Fruit fly (Drosophila melanogaster): ENCODE results near the gene CG14864.
A peak's percentile ranks its signal among the peaks of the same experiment; 100 is the strongest.

CG14864 gene

dm6 chr3R:15250454-15250853 lies 17.9 kb downstream of the CG14864 start (continued):
- TF ChIP-seq CG18011 (GFP tag; optimal IDR thresholded peaks at IDR 0.05) (peak; percentile 10), MTF-1 (GFP tag; optimal IDR thresholded peaks at IDR 0.05; ENCODE audit: borderline replicate concordance) (no peak), CG9609 (GFP tag; optimal IDR thresholded peaks at IDR 0.05) (no peak), CG10267 (tag; optimal IDR thresholded peaks at IDR 0.05) (peak; percentile 39), disco-r (GFP tag; optimal IDR thresholded peaks at IDR 0.05) (no peak), klu (GFP tag; IDR thresholded peaks at IDR 0.05) (peak; percentile 59; the same call in 1 of the 2 replicates), CG12769 (tag; optimal IDR thresholded peaks at IDR 0.05) (no peak), CG30020 (tag; optimal IDR thresholded peaks at IDR 0.05) (no peak), Gug (GFP tag; IDR thresholded peaks at IDR 0.05) (peak; percentile 67), CG6813 (GFP tag; optimal IDR thresholded peaks at IDR 0.05) (peak; percentile 66), CG1233 (GFP tag; optimal IDR thresholded peaks at IDR 0.05) (no peak), CG17361 (GFP tag; IDR thresholded peaks at IDR 0.05) (no peak)

DNA sequence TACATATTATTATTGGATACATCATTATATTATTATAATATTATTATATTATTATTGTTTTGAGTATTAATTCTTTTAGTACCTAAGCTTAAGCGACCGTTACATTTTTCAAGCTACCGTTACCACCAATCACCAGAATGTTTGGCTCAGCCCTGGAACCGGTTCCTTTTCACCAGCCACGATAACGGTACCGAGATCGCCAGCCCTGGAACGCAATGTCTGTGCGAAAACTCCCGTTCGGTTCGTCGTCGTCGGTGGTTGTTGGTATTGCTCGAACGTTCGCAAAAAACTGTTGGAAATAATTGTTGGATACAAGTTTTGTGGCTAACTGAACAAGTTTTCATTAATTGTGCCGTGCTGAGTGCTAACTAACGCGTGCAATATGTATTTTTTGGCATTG lies 18.6 kb downstream of the CG14864 start, which contains the start of gene CG42404:
TSS of gene CG42404 (plus strand) at position 360 of the 400 bp plus-strand sequence.
- peak; percentile 15 for TF ChIP-seq CG2116 (GFP tag; optimal IDR thresholded peaks at IDR 0.05)
- TF ChIP-seq ATbp (GFP tag; optimal IDR thresholded peaks at IDR 0.05) = no peak
- peak; percentile 7 for TF ChIP-seq CG2712 (tag; optimal IDR thresholded peaks at IDR 0.05)
- TF ChIP-seq CG15514 (GFP tag; optimal IDR thresholded peaks at IDR 0.05) = peak; percentile 99
- TF ChIP-seq Ets97D (GFP tag; optimal IDR thresholded peaks at IDR 0.05) = peak; percentile 5
- TF ChIP-seq yki (optimal IDR thresholded peaks at IDR 0.05) = no peak
- peak; percentile 68 for TF ChIP-seq CG10462 (GFP tag; optimal IDR thresholded peaks at IDR 0.05)
- TF ChIP-seq CoRest (tag; optimal IDR thresholded peaks at IDR 0.05) = peak; percentile 22
- TF ChIP-seq trem (tag; optimal IDR thresholded peaks at IDR 0.05) = peak; percentile 17
- TF ChIP-seq CG3281 (GFP tag; optimal IDR thresholded peaks at IDR 0.05) = no peak
- TF ChIP-seq D (optimal IDR thresholded peaks at IDR 0.05) = peak; percentile 45
- no peak for TF ChIP-seq D (GFP tag; optimal IDR thresholded peaks at IDR 0.05)
- peak; percentile 0 for TF ChIP-seq phol (tag; optimal IDR thresholded peaks at IDR 0.05)
- TF ChIP-seq BEAF-32 (GFP tag; optimal IDR thresholded peaks at IDR 0.05) = peak; percentile 4
- peak; percentile 21 for TF ChIP-seq CG12391 (tag; optimal IDR thresholded peaks at IDR 0.05)
- TF ChIP-seq CG10267 (tag; optimal IDR thresholded peaks at IDR 0.05) = peak; percentile 5
- TF ChIP-seq CG8388 (GFP tag; optimal IDR thresholded peaks at IDR 0.05) = peak; percentile 16
- TF ChIP-seq Dp (GFP tag; optimal IDR thresholded peaks at IDR 0.05) = peak; percentile 6
- TF ChIP-seq MESR4 (GFP tag; optimal IDR thresholded peaks at IDR 0.05) = peak; percentile 7
- TF ChIP-seq Deaf1 (tag; optimal IDR thresholded peaks at IDR 0.05) = peak; percentile 86
- peak; percentile 82 for TF ChIP-seq Med (GFP tag)
- peak; percentile 95 for TF ChIP-seq Myb (GFP tag; optimal IDR thresholded peaks at IDR 0.05)
- TF ChIP-seq CG34376 (GFP tag; optimal IDR thresholded peaks at IDR 0.05) = no peak
- peak; percentile 77 for TF ChIP-seq CG5180 (GFP tag; optimal IDR thresholded peaks at IDR 0.05)
- TF ChIP-seq CG9817 (tag; optimal IDR thresholded peaks at IDR 0.05) = no peak
- TF ChIP-seq Hmr (GFP tag; optimal IDR thresholded peaks at IDR 0.05) = no peak
- peak; percentile 34; the same call in 2 of the 3 replicates for TF ChIP-seq Opbp (GFP tag; IDR thresholded peaks at IDR 0.05; ENCODE audit: partially characterized antibody)
- no peak for TF ChIP-seq pan (optimal IDR thresholded peaks at IDR 0.05)
- TF ChIP-seq pan (GFP tag; optimal IDR thresholded peaks at IDR 0.05 in 1 of 2, IDR thresholded peaks at IDR 0.05 in 1 of 2) = no peak
- TF ChIP-seq row (GFP tag; IDR thresholded peaks at IDR 0.05) = peak; percentile 18; the same call in 1 of the 3 replicates
- no peak for TF ChIP-seq Gsc (GFP tag; IDR thresholded peaks at IDR 0.05)
- peak; percentile 51 for TF ChIP-seq pzg (GFP tag; optimal IDR thresholded peaks at IDR 0.05)
- TF ChIP-seq Lhr (GFP tag; optimal IDR thresholded peaks at IDR 0.05) = peak; percentile 4
- peak; percentile 92 for TF ChIP-seq CG7928 (GFP tag; optimal IDR thresholded peaks at IDR 0.05)
- no peak for TF ChIP-seq CG12155 (GFP tag; optimal IDR thresholded peaks at IDR 0.05)

Data from whole organism, embryonic.